Worm (Caenorhabditis elegans) whole organism, L2 larva: ENCODE data around the gene lgg-3.
A peak's percentile ranks its signal among the peaks of the same experiment; 100 is the strongest.

ENCODE experiments used
- R02D3.7 ChIP-seq: fragments of 150-350 bp; optimal IDR thresholded peaks from 2 replicates; lab custom pipeline; 2014; ENCODE audit warnings: missing biosample characterization, missing genetic modification characterization
- ZK546.5 ChIP-seq: sonication (generic microtip); optimal IDR thresholded peaks from 2 replicates; lab custom pipeline; 2017; ENCODE audit warnings: missing biosample characterization, missing genetic modification characterization
- alr-1 ChIP-seq: fragments of 150-350 bp; optimal IDR thresholded peaks from 2 replicates; lab custom pipeline; 2014; ENCODE audit warnings: missing biosample characterization, missing genetic modification characterization
- aly-2 ChIP-seq: fragments of 150-350 bp; optimal IDR thresholded peaks from 2 replicates; lab custom pipeline; 2014; ENCODE audit warnings: missing biosample characterization, missing genetic modification characterization
- blmp-1 ChIP-seq: sonication (generic microtip); optimal IDR thresholded peaks from 2 replicates; lab custom pipeline; 2017; ENCODE audit warnings: missing genetic modification characterization, mild to moderate bottlenecking, missing compliant biosample characterization, antibody characterized with exemption, moderate library complexity; ENCODE audit not compliant: insufficient read depth
- crh-2 ChIP-seq: sonication (generic microtip); optimal IDR thresholded peaks from 2 replicates; lab custom pipeline; 2017; ENCODE audit warnings: missing biosample characterization, missing genetic modification characterization
- egl-27 ChIP-seq: sonication (generic microtip); optimal IDR thresholded peaks from 3 replicates; lab custom pipeline; 2017; ENCODE audit warnings: missing biosample characterization, missing genetic modification reagents, missing genetic modification characterization
- elt-1 ChIP-seq: fragments of 150-350 bp; optimal IDR thresholded peaks from 2 replicates; lab custom pipeline; 2014; ENCODE audit warnings: missing biosample characterization, missing genetic modification characterization
- fos-1 ChIP-seq: fragments of 150-350 bp; optimal IDR thresholded peaks from 2 replicates; lab custom pipeline; 2014; ENCODE audit warnings: missing biosample characterization, missing genetic modification characterization
- gmeb-1 ChIP-seq: fragments of 150-350 bp; optimal IDR thresholded peaks from 2 replicates; lab custom pipeline; 2014; ENCODE audit warnings: missing biosample characterization, missing genetic modification characterization
- lin-11 ChIP-seq: fragments of 150-350 bp; sonication (generic microtip); optimal IDR thresholded peaks from 2 replicates; lab custom pipeline; 2014; ENCODE audit warnings: missing biosample characterization, missing genetic modification characterization, inconsistent platforms, mixed read lengths
- lin-13 ChIP-seq: fragments of 150-350 bp; optimal IDR thresholded peaks from 2 replicates; lab custom pipeline; 2014; ENCODE audit warnings: missing biosample characterization, missing genetic modification reagents, missing genetic modification characterization
- lin-39 ChIP-seq: fragments of 150-350 bp; optimal IDR thresholded peaks from 2 replicates; lab custom pipeline; 2014; ENCODE audit warnings: missing biosample characterization, missing genetic modification reagents, missing genetic modification characterization
- lsy-2 ChIP-seq, 2 experiments: fragments of 150-350 bp in 1 of 2; sonication (generic microtip) in 1 of 2; optimal IDR thresholded peaks; 2 replicates each; lab custom pipeline; 2014 to 2017; ENCODE audit warnings: missing biosample characterization in 2 of 2, missing genetic modification characterization in 2 of 2
- mbf-1 ChIP-seq: sonication (generic microtip); optimal IDR thresholded peaks from 2 replicates; lab custom pipeline; 2017; ENCODE audit warnings: missing biosample characterization, missing genetic modification characterization
- mdl-1 ChIP-seq, 2 experiments: fragments of 150-350 bp in 1 of 2; sonication (generic microtip) in 1 of 2; optimal IDR thresholded peaks; 2 replicates each; lab custom pipeline; 2017; ENCODE audit warnings: missing biosample characterization in 2 of 2, missing genetic modification characterization in 2 of 2
- nhr-10 ChIP-seq: sonication (generic microtip); optimal IDR thresholded peaks from 2 replicates; lab custom pipeline; 2017; ENCODE audit warnings: missing biosample characterization, missing genetic modification characterization
- nhr-11 ChIP-seq: fragments of 150-350 bp; optimal IDR thresholded peaks from 2 replicates; lab custom pipeline; 2014; ENCODE audit warnings: missing biosample characterization, missing genetic modification characterization
- nhr-129 ChIP-seq: fragments of 150-350 bp; optimal IDR thresholded peaks from 2 replicates; lab custom pipeline; 2014; ENCODE audit warnings: missing biosample characterization, missing genetic modification characterization
- nhr-21 ChIP-seq: fragments of 150-350 bp; optimal IDR thresholded peaks from 2 replicates; lab custom pipeline; 2014; ENCODE audit warnings: missing biosample characterization, missing genetic modification characterization
- nhr-23 ChIP-seq: fragments of 150-350 bp; optimal IDR thresholded peaks from 2 replicates; lab custom pipeline; 2014; ENCODE audit warnings: missing biosample characterization, missing genetic modification reagents, missing genetic modification characterization
- nhr-237 ChIP-seq: fragments of 150-350 bp; optimal IDR thresholded peaks from 2 replicates; lab custom pipeline; 2014; ENCODE audit warnings: missing biosample characterization, missing genetic modification characterization
- nhr-25 ChIP-seq: fragments of 150-350 bp; sonication (generic microtip); optimal IDR thresholded peaks from 3 replicates; lab custom pipeline; 2014; ENCODE audit warnings: missing biosample characterization, missing genetic modification characterization
- nhr-6 ChIP-seq: fragments of 150-350 bp; optimal IDR thresholded peaks from 2 replicates; lab custom pipeline; 2014; ENCODE audit warnings: missing biosample characterization, missing genetic modification characterization
- nhr-77 ChIP-seq: fragments of 150-350 bp; optimal IDR thresholded peaks from 2 replicates; lab custom pipeline; 2014; ENCODE audit warnings: missing biosample characterization, missing genetic modification characterization
- peb-1 ChIP-seq: fragments of 150-350 bp; optimal IDR thresholded peaks from 2 replicates; lab custom pipeline; 2014; ENCODE audit warnings: missing biosample characterization, missing genetic modification characterization
- sma-3 ChIP-seq: sonication (generic microtip); optimal IDR thresholded peaks from 2 replicates; lab custom pipeline; 2016; ENCODE audit warnings: missing genetic modification reagents, missing genetic modification characterization, missing compliant biosample characterization
- sma-9 ChIP-seq, 2 experiments: fragments of 150-350 bp in 1 of 2; sonication (generic microtip) in 1 of 2; optimal IDR thresholded peaks; 2 replicates each; lab custom pipeline; 2014 to 2016; ENCODE audit warnings: missing genetic modification characterization in 2 of 2, mild to moderate bottlenecking in 1 of 2, missing biosample characterization in 1 of 2, missing compliant biosample characterization in 1 of 2, missing genetic modification reagents in 1 of 2, moderate library complexity in 1 of 2
- unc-39 ChIP-seq: fragments of 150-350 bp; optimal IDR thresholded peaks from 2 replicates; lab custom pipeline; 2014; ENCODE audit warnings: missing biosample characterization, missing genetic modification characterization
- unc-55 ChIP-seq: fragments of 150-350 bp; sonication (generic microtip); optimal IDR thresholded peaks from 3 replicates; lab custom pipeline; 2014; ENCODE audit warnings: missing biosample characterization, missing genetic modification reagents, missing genetic modification characterization
- ztf-1 ChIP-seq: fragments of 200-800 bp; sonication (Bioruptor generic); conservative IDR thresholded peaks from 2 replicates; pipeline ENCODE4 v1.3.6; 2022; ENCODE audit warnings: missing genetic modification characterization, missing compliant biosample characterization
- ztf-11 ChIP-seq: sonication (generic microtip); optimal IDR thresholded peaks from 2 replicates; lab custom pipeline; 2017; ENCODE audit warnings: missing biosample characterization, missing genetic modification characterization

Gene lgg-3

DNA sequence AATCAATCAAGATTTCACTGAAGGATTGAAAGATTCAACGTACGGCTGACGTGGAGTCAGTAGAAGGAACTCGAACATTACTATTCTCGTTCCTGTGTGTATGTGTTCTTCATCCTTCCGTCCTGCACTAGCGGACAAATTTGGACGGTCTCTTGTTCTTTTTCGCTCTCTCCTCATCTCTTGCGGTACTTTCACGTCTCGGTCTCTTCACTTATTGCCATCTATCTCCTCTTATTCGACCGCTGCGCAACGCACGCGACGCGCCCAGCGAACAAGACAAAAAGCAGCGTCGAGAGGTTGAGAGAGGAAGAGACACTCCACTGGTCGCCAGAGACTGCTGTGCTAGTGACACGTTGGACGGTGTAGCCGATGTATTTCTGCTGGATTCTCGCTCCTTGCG, 17.7 kb upstream of the lgg-3 start (continued):
- TF ChIP-seq sma-3 (GFP tag; lab: Kevin White, UChicago) (peak; percentile 34), fos-1 (peak; percentile 54), lin-11 (tag; lab: Kevin White, UChicago) (peak; percentile 84)

DNA sequence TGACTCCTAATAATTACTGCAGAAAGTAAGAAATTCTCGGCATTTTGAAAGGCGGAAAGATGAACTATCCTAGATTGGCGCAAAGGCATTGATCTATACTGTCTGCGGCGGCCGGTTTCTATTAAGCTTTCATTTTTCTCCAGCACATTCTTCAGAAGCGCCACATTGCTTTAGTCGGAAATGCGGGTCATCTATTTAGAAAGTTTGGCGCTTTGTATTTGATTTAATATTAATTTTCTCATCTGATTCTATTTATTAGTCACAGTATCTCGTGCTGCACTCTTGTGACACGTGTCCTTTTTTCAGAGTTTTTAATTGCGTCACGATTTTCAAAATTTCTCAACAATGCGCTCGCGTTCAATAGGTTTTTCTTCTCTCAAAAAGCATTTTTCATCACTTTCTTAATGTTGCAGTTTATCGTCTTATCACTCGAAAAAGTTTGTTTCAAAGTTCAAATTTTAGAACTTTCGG, 17.2 kb upstream of the lgg-3 start:
- TF ChIP-seq fos-1, result no peak
- peak; percentile 2 for TF ChIP-seq sma-9 (GFP tag; optimal IDR thresholded peaks at IDR 0.05; lab: Kevin White, UChicago)
- TF ChIP-seq sma-9 (tag; optimal IDR thresholded peaks at IDR 0.05; lab: Kevin White, UChicago), result no peak
- no peak for TF ChIP-seq nhr-25 (tag; lab: Kevin White, UChicago)
- TF ChIP-seq nhr-77, result no peak
- peak; percentile 16 for TF ChIP-seq nhr-6 (tag; lab: Kevin White, UChicago)
- TF ChIP-seq, all 48 proteins: peak for 2

- TF ChIP-seq crh-2 (tag; lab: Kevin White, UChicago), result no peak
- no peak for TF ChIP-seq unc-39
- no peak for TF ChIP-seq egl-27 (tag; lab: Kevin White, UChicago)
- no peak for TF ChIP-seq lin-13 (GFP tag; lab: Kevin White, UChicago)
- TF ChIP-seq ztf-11, result no peak
- no peak for TF ChIP-seq sma-9 (GFP tag; optimal IDR thresholded peaks at IDR 0.05; lab: Kevin White, UChicago)
- TF ChIP-seq sma-9 (tag; optimal IDR thresholded peaks at IDR 0.05; lab: Kevin White, UChicago), result no peak
- no peak for TF ChIP-seq ZK546.5
- no peak for TF ChIP-seq ztf-1 (GFP tag; lab: Robert Waterston, UW)
- TF ChIP-seq lsy-2 (tag; optimal IDR thresholded peaks at IDR 0.05; lab: Kevin White, UChicago), result no peak
- TF ChIP-seq mdl-1 (tag; optimal IDR thresholded peaks at IDR 0.05; lab: Kevin White, UChicago), result no peak
These were observed 16.6 kb upstream of the lgg-3 start, which contains the start of gene arf-1 for ce11 chrIII:5714230-5714983. Gene arf-1 (plus strand): TSS chrIII:5714886.

DNA sequence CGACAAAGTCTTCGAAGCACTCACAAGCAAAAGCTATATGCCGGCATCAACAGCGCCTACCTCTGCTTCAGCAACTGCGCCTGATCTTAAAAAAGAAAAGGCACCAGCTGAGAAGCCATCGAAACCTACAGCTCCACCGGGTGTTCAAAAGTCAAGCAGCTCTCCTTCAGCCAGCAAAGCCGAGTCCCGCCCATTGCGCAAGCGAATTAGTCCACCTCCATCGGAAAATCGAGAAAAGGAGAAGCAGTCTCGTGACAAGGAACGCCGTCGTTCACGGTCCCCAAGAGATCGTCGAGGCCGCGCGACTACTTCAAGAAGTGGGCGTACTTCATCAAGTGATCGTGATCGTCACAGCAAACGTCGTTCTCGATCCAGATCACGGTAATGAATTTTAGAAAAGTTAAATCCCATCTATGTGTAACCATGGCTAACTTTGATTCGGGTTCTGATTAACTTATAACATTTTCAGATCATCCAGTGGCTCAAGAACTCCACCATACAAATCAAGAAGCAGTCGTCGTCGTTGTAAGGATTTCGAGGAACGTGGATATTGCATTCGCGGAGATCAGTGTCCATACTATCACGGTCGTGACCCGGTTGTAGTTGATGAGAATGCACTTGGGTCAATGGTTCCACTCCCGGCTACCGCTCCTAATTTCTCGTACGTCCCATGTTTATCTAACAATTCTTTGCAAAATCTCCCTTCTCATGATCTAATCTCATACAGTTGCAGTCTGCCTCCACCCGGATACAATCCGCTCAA, 14.2 kb upstream of the lgg-3 start:
- no peak for TF ChIP-seq nhr-237 (tag; lab: Kevin White, UChicago)
- no peak for TF ChIP-seq lin-39 (tag; lab: Kevin White, UChicago)
- no peak for TF ChIP-seq ztf-1 (GFP tag; lab: Robert Waterston, UW)
- no peak for TF ChIP-seq R02D3.7
- no peak for TF ChIP-seq lin-13 (GFP tag; lab: Kevin White, UChicago)
- no peak for TF ChIP-seq nhr-11 (tag; lab: Kevin White, UChicago)
- TF ChIP-seq alr-1 (tag; lab: Kevin White, UChicago), result no peak
- TF ChIP-seq aly-2, result no peak
- no peak for TF ChIP-seq nhr-10 (tag; lab: Kevin White, UChicago)
- TF ChIP-seq elt-1, result no peak
- no peak for TF ChIP-seq nhr-21
- TF ChIP-seq nhr-77, result no peak
- no peak for TF ChIP-seq blmp-1 (tag; lab: Kevin White, UChicago)
- TF ChIP-seq peb-1 (tag; lab: Kevin White, UChicago), result no peak

DNA sequence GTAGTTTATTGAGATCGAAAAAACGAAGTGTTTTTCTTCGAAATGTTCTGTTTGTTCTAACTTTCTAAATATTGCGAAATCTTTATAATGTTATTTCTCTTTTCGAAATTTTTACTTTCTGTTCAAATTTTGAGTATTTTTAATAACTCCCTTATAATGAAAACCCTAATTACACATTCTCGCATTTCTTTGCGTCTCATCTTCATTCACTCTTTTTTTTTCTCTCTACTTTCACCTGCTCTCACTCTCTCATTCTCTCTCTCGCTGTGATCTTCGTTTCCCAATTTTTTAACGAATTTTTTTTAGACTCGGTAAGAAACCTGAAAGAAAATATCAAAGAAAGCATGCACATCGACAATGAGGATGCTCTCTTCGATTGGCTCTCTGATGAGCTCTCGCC, 13.4 kb upstream of the lgg-3 start, which contains the start of gene rbm-26:
TSS of gene rbm-26 (plus strand) at position 301 of the 400 bp plus-strand sequence.
- TF ChIP-seq unc-55 (GFP tag; lab: Kevin White, UChicago), result peak; percentile 24
- no peak for TF ChIP-seq nhr-23 (tag; lab: Kevin White, UChicago)
- TF ChIP-seq crh-2 (tag; lab: Kevin White, UChicago), result no peak

DNA sequence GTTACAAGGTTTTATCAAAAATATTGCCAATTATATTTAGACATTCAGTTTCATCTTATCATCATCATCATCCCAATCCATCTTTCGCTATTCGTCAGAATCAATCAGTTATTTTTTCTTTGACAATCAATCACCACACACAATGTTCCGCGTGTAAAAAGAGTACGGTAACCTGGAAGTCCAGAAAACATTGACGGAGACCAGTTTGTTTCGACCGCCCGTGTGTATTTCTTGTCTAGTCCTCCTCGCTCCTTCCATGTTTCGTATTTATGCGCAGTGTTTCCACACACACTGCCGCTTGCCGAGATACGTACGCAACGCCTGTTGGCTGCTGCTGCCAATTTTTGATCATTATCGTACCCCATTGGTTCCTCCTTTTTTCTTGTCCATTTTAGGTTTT, 12.9 kb upstream of the lgg-3 start:
- TF ChIP-seq mbf-1 (no peak), lin-13 (GFP tag; lab: Kevin White, UChicago) (peak; percentile 5), gmeb-1 (tag; lab: Kevin White, UChicago) (peak; percentile 10), lsy-2 (tag; optimal IDR thresholded peaks at IDR 0.05; lab: Kevin White, UChicago) (peak in 1 of 2 experiments; percentile 81), nhr-21 (peak; percentile 83), fos-1 (peak; percentile 36), blmp-1 (tag; lab: Kevin White, UChicago) (peak; percentile 7), lin-39 (tag; lab: Kevin White, UChicago) (no peak), sma-3 (GFP tag; lab: Kevin White, UChicago) (peak; percentile 29), nhr-129 (tag; lab: Kevin White, UChicago) (peak; percentile 26), sma-9 (GFP tag; optimal IDR thresholded peaks at IDR 0.05; lab: Kevin White, UChicago) (peak; percentile 43), sma-9 (tag; optimal IDR thresholded peaks at IDR 0.05; lab: Kevin White, UChicago) (no peak)
